Worm (Caenorhabditis elegans): ENCODE results near the gene F40H3.2.

DNA sequence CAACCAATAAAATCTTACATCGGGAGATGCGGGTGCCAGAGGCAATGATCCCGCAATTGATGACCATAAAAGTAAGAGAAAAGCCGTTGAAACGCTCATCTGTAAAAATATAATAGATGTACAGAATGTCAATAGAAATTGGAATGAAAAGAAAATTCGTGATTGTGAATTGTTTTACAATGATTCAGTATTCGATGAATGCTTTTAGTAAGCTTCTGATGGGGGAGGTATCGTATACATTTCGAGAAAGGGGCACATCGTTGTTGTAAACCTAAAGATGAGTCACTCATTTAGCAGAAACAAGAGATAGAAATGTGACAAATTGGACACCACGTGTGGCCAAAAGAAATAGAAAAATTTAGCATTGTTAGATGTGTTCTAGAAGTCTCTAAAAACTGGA is 49.1 kb downstream of the F40H3.2 start, which contains the start of gene C30B5.6:
- no peak for TF ChIP-seq pqm-1 (tag; optimal IDR thresholded peaks at IDR 0.05)
- TF ChIP-seq elt-2 (tag; optimal IDR thresholded peaks at IDR 0.05), result no peak
- no peak for TF ChIP-seq ama-1 (optimal IDR thresholded peaks at IDR 0.05)
- TF ChIP-seq hlh-30 (tag; optimal IDR thresholded peaks at IDR 0.05; ENCODE audit: insufficient read depth), result no peak

Data from whole organism, late embryonic.